Fruit fly (Drosophila melanogaster) whole organism, embryonic: ENCODE measurements around the gene CG10874.

ENCODE experiments used
- CG11398 ChIP-seq: fragments of 200-800 bp; sonication (Bioruptor generic); optimal IDR thresholded peaks from 2 replicates; lab custom pipeline; 2016; ENCODE audit warnings: missing biosample characterization, missing genetic modification characterization
- CG11504 ChIP-seq: fragments of 200-800 bp; sonication (Bioruptor generic); optimal IDR thresholded peaks from 3 replicates; lab custom pipeline; 2019; ENCODE audit warnings: missing biosample characterization, mild to moderate bottlenecking, missing genetic modification characterization, moderate library complexity
- CG11695 ChIP-seq: fragments of 200-800 bp; sonication (Bioruptor generic); IDR thresholded peaks from 3 replicates; pipeline ENCODE4 v1.3.6; 2022; ENCODE audit warnings: missing biosample characterization, missing genetic modification characterization
- CG12299 ChIP-seq: fragments of 200-800 bp; sonication (Bioruptor generic); optimal IDR thresholded peaks from 2 replicates; lab custom pipeline; 2018; ENCODE audit warnings: missing biosample characterization, mild to moderate bottlenecking, missing genetic modification characterization
- CG12744 ChIP-seq: fragments of 200-800 bp; sonication (Bioruptor generic); optimal IDR thresholded peaks from 2 replicates; lab custom pipeline; 2016; ENCODE audit warnings: missing biosample characterization, missing genetic modification characterization
- CG13775 ChIP-seq: fragments of 200-800 bp; sonication (Bioruptor generic); optimal IDR thresholded peaks from 3 replicates; lab custom pipeline; 2017; ENCODE audit warnings: missing biosample characterization, mild to moderate bottlenecking, missing genetic modification characterization
- CG14441 ChIP-seq: fragments of 200-800 bp; sonication (Bioruptor generic); IDR thresholded peaks from 2 replicates; pipeline ENCODE4 v1.3.6; 2022; ENCODE audit warnings: missing biosample characterization, missing genetic modification characterization
- CG14710 ChIP-seq: fragments of 200-800 bp; sonication (Bioruptor generic); optimal IDR thresholded peaks from 3 replicates; lab custom pipeline; 2019; ENCODE audit warnings: missing biosample characterization, mild to moderate bottlenecking, missing genetic modification characterization, moderate library complexity
- CG18599 ChIP-seq: fragments of 200-800 bp; sonication (Bioruptor generic); optimal IDR thresholded peaks from 3 replicates; lab custom pipeline; 2017; ENCODE audit warnings: missing biosample characterization, missing genetic modification characterization, mild to moderate bottlenecking, moderate library complexity, missing genetic modification reagents
- CG18619 ChIP-seq: fragments of 200-800 bp; sonication (Bioruptor generic); optimal IDR thresholded peaks from 3 replicates; lab custom pipeline; 2017; ENCODE audit warnings: missing biosample characterization, mild to moderate bottlenecking, missing genetic modification characterization
- CG2875 ChIP-seq: fragments of 200-800 bp; sonication (Bioruptor generic); optimal IDR thresholded peaks from 2 replicates; lab custom pipeline; 2017; ENCODE audit warnings: missing biosample characterization, mild to moderate bottlenecking, missing genetic modification characterization, missing genetic modification reagents
- CG30403 ChIP-seq: fragments of 200-800 bp; sonication (Bioruptor generic); optimal IDR thresholded peaks from 3 replicates; lab custom pipeline; 2016; ENCODE audit warnings: missing biosample characterization, missing genetic modification characterization
- CG31224 ChIP-seq: fragments of 200-800 bp; sonication (Bioruptor generic); IDR thresholded peaks from 2 replicates; pipeline ENCODE4 v1.3.6; 2022; ENCODE audit warnings: missing biosample characterization, missing genetic modification characterization
- CG32772 ChIP-seq: fragments of 200-800 bp; sonication (Bioruptor generic); IDR thresholded peaks from 2 replicates; pipeline ENCODE4 v1.3.6; 2022; ENCODE audit warnings: missing biosample characterization, missing genetic modification characterization
- CG3847 ChIP-seq: fragments of 200-800 bp; sonication (Bioruptor generic); IDR thresholded peaks from 2 replicates; pipeline ENCODE4 v1.3.6; 2022; ENCODE audit warnings: missing biosample characterization, missing genetic modification characterization
- CG3995 ChIP-seq: fragments of 200-800 bp; sonication (Bioruptor generic); optimal IDR thresholded peaks from 3 replicates; lab custom pipeline; 2016; ENCODE audit warnings: missing biosample characterization, missing genetic modification characterization
- CG4360 ChIP-seq: fragments of 200-800 bp; sonication (Bioruptor generic); IDR thresholded peaks from 2 replicates; pipeline ENCODE4 v1.3.6; 2022; ENCODE audit warnings: missing biosample characterization, missing genetic modification characterization
- CG4854 ChIP-seq: fragments of 200-800 bp; sonication (Bioruptor generic); optimal IDR thresholded peaks from 2 replicates; lab custom pipeline; 2016; ENCODE audit warnings: missing biosample characterization, missing genetic modification characterization, inconsistent platforms
- CG6654 ChIP-seq: fragments of 200-800 bp; sonication (Bioruptor generic); optimal IDR thresholded peaks from 2 replicates; lab custom pipeline; 2017; ENCODE audit warnings: missing biosample characterization, mild to moderate bottlenecking, missing genetic modification characterization
- CG7357 ChIP-seq: fragments of 200-800 bp; sonication (Bioruptor generic); IDR thresholded peaks from 3 replicates; pipeline ENCODE4 v1.3.6; 2022; ENCODE audit warnings: missing biosample characterization, missing genetic modification characterization
- CG7928 ChIP-seq: fragments of 200-800 bp; sonication (Bioruptor generic); optimal IDR thresholded peaks from 2 replicates; lab custom pipeline; 2017; ENCODE audit warnings: missing biosample characterization, mild to moderate bottlenecking, missing genetic modification characterization
- CG7963 ChIP-seq: fragments of 200-800 bp; sonication (Bioruptor generic); IDR thresholded peaks from 3 replicates; pipeline ENCODE4 v1.3.6; 2022; ENCODE audit warnings: missing biosample characterization, missing genetic modification characterization; ENCODE audit not compliant: partially characterized antibody
- CG8089 ChIP-seq: fragments of 200-800 bp; sonication (Bioruptor generic); optimal IDR thresholded peaks from 3 replicates; lab custom pipeline; 2016; ENCODE audit warnings: missing biosample characterization, missing genetic modification characterization
- CG8388 ChIP-seq: fragments of 200-800 bp; sonication (Bioruptor generic); optimal IDR thresholded peaks from 2 replicates; lab custom pipeline; 2019; ENCODE audit warnings: missing biosample characterization, mild to moderate bottlenecking, missing genetic modification characterization, moderate library complexity
- CG8944 ChIP-seq: fragments of 200-800 bp; sonication (Bioruptor generic); optimal IDR thresholded peaks from 3 replicates; lab custom pipeline; 2016; ENCODE audit warnings: missing biosample characterization, missing genetic modification characterization
- CG9932 ChIP-seq: fragments of 200-800 bp; sonication (Bioruptor generic); IDR thresholded peaks from 2 replicates; pipeline ENCODE4 v1.3.6; 2022; ENCODE audit warnings: missing biosample characterization, missing genetic modification characterization
- CoRest ChIP-seq: fragments of 200-800 bp; sonication (Bioruptor generic); optimal IDR thresholded peaks from 3 replicates; lab custom pipeline; 2018; ENCODE audit warnings: missing biosample characterization, mild to moderate bottlenecking, missing genetic modification characterization, moderate library complexity
- D ChIP-seq, 2 experiments: fragments of 200-800 bp in 1 of 2; fragments of >200 bp in 1 of 2; sonication (Bioruptor generic) in 1 of 2; optimal IDR thresholded peaks; 2 replicates in 1 of 2; 3 replicates in 1 of 2; lab custom pipeline; 2017; ENCODE audit warnings: mild to moderate bottlenecking in 1 of 2, missing biosample characterization in 1 of 2, missing genetic modification characterization in 1 of 2, missing genetic modification reagents in 1 of 2
- Dad ChIP-seq: fragments of 200-800 bp; sonication (Bioruptor generic); optimal IDR thresholded peaks from 3 replicates; lab custom pipeline; 2016; ENCODE audit warnings: missing biosample characterization, missing genetic modification characterization
- Dll ChIP-seq: fragments of 200-800 bp; sonication (Bioruptor generic); IDR thresholded peaks from 4 replicates; pipeline ENCODE4 v1.3.6; 2022; ENCODE audit warnings: missing biosample characterization, missing genetic modification characterization; ENCODE audit not compliant: partially characterized antibody
- Fer1 ChIP-seq: fragments of 200-800 bp; sonication (Bioruptor generic); optimal IDR thresholded peaks from 2 replicates; lab custom pipeline; 2017; ENCODE audit warnings: missing biosample characterization, mild to moderate bottlenecking, missing genetic modification characterization
- HLHmδ ChIP-seq: fragments of 200-800 bp; sonication (Bioruptor generic); optimal IDR thresholded peaks from 2 replicates; lab custom pipeline; 2018; ENCODE audit warnings: missing biosample characterization, mild to moderate bottlenecking, missing genetic modification characterization, moderate library complexity
- Hmr ChIP-seq: fragments of 200-800 bp; sonication (Bioruptor generic); optimal IDR thresholded peaks from 3 replicates; lab custom pipeline; 2017; ENCODE audit warnings: mild to moderate bottlenecking, missing biosample characterization, missing genetic modification reagents, missing genetic modification characterization
- Jarid2 ChIP-seq: fragments of 200-800 bp; sonication (Bioruptor generic); optimal IDR thresholded peaks from 3 replicates; lab custom pipeline; 2017; ENCODE audit warnings: mild to moderate bottlenecking, missing biosample characterization, missing genetic modification reagents, missing genetic modification characterization
- Lhr ChIP-seq: fragments of 200-800 bp; sonication (Bioruptor generic); optimal IDR thresholded peaks from 3 replicates; lab custom pipeline; 2017; ENCODE audit warnings: mild to moderate bottlenecking, missing biosample characterization, missing genetic modification reagents, missing genetic modification characterization
- bbx ChIP-seq: fragments of 200-800 bp; sonication (Bioruptor generic); IDR thresholded peaks from 2 replicates; pipeline ENCODE4 v1.3.6; 2022; ENCODE audit warnings: missing biosample characterization, missing genetic modification characterization; ENCODE audit not compliant: partially characterized antibody
- cas ChIP-seq: fragments of 200-800 bp; sonication (Bioruptor generic); IDR thresholded peaks from 2 replicates; pipeline ENCODE4 v1.3.6; 2022; ENCODE audit warnings: missing biosample characterization, missing genetic modification characterization
- emc ChIP-seq: fragments of 200-800 bp; sonication (Bioruptor generic); optimal IDR thresholded peaks from 2 replicates; lab custom pipeline; 2016; ENCODE audit warnings: missing biosample characterization, missing genetic modification characterization
- fu2 ChIP-seq: fragments of 200-800 bp; sonication (Bioruptor generic); optimal IDR thresholded peaks from 2 replicates; lab custom pipeline; 2016; ENCODE audit warnings: missing biosample characterization, missing genetic modification characterization
- hkb ChIP-seq, 2 experiments: fragments of 200-800 bp in 1 of 2; fragments of >200 bp in 1 of 2; sonication (Bioruptor generic) in 1 of 2; IDR thresholded peaks in 1 of 2; optimal IDR thresholded peaks in 1 of 2; 2 replicates each; pipeline versions ENCODE4 v1.3.6 to Lab custom; 2017 to 2022; ENCODE audit warnings: missing biosample characterization in 1 of 2, missing genetic modification characterization in 1 of 2
- luna ChIP-seq: fragments of 200-800 bp; sonication (Bioruptor generic); optimal IDR thresholded peaks from 2 replicates; lab custom pipeline; 2016; ENCODE audit warnings: missing biosample characterization, missing genetic modification characterization
- mam ChIP-seq: fragments of 200-800 bp; sonication (Bioruptor generic); optimal IDR thresholded peaks from 3 replicates; lab custom pipeline; 2016; ENCODE audit warnings: missing biosample characterization, missing genetic modification characterization
- mirr ChIP-seq: fragments of 200-800 bp; sonication (Bioruptor generic); optimal IDR thresholded peaks from 3 replicates; lab custom pipeline; 2018; ENCODE audit warnings: missing biosample characterization, mild to moderate bottlenecking, missing genetic modification characterization
- p53 ChIP-seq: fragments of 200-800 bp; sonication (Bioruptor generic); optimal IDR thresholded peaks from 2 replicates; lab custom pipeline; 2016; ENCODE audit warnings: missing biosample characterization, missing genetic modification characterization
- phol ChIP-seq: fragments of 200-800 bp; sonication (Bioruptor generic); optimal IDR thresholded peaks from 3 replicates; lab custom pipeline; 2018; ENCODE audit warnings: missing biosample characterization, mild to moderate bottlenecking, missing genetic modification characterization, moderate library complexity
- rib ChIP-seq: fragments of 200-800 bp; sonication (Bioruptor generic); IDR thresholded peaks from 2 replicates; pipeline ENCODE4 v1.3.6; 2022; ENCODE audit warnings: missing biosample characterization, missing genetic modification characterization
- sima ChIP-seq: fragments of 200-800 bp; sonication (Bioruptor generic); optimal IDR thresholded peaks from 2 replicates; lab custom pipeline; 2016; ENCODE audit warnings: missing biosample characterization, missing genetic modification characterization
- sob ChIP-seq: fragments of 200-800 bp; sonication (Bioruptor generic); IDR thresholded peaks from 2 replicates; pipeline ENCODE4 v1.3.6; 2022; ENCODE audit warnings: missing biosample characterization, missing genetic modification characterization
- sr ChIP-seq: fragments of 200-800 bp; sonication (Bioruptor generic); IDR thresholded peaks from 3 replicates; pipeline ENCODE4 v1.3.6; 2022; ENCODE audit warnings: missing biosample characterization, missing genetic modification characterization

The CG10874 gene

dm6 chr2L:2177312-2177968 lies 14.7 kb downstream of the CG10874 start (continued):
- TF ChIP-seq CG7963 (no peak), HLHmδ (GFP tag; lab: Kevin White, UChicago) (no peak), CG3995 (GFP tag; lab: Kevin White, UChicago) (no peak), CG8388 (GFP tag; lab: Kevin White, UChicago) (peak; percentile 31), CG11398 (GFP tag; lab: Kevin White, UChicago) (no peak), CG14710 (tag; lab: Kevin White, UChicago) (no peak), sima (GFP tag; lab: Kevin White, UChicago) (no peak), D (optimal IDR thresholded peaks at IDR 0.05; lab: Kevin White, UChicago) (no peak), D (GFP tag; optimal IDR thresholded peaks at IDR 0.05; lab: Kevin White, UChicago) (peak; percentile 42), fu2 (GFP tag; lab: Kevin White, UChicago) (no peak), hkb (optimal IDR thresholded peaks at IDR 0.05; lab: Kevin White, UChicago) (no peak), hkb (GFP tag; IDR thresholded peaks at IDR 0.05; lab: Robert Waterston, UW) (peak; percentile 36; the same call in 1 of the 2 replicates), mirr (GFP tag; lab: Kevin White, UChicago) (no peak), Jarid2 (GFP tag; lab: Kevin White, UChicago) (no peak), CG31224 (GFP tag; lab: Robert Waterston, UW) (no peak), sr (GFP tag; lab: Robert Waterston, UW) (no peak), sob (GFP tag; lab: Robert Waterston, UW) (peak; percentile 32; the same call in 1 of the 2 replicates), CG11695 (GFP tag; lab: Robert Waterston, UW) (no peak), Fer1 (peak; percentile 43), emc (no peak), mam (peak; percentile 50), CG4360 (GFP tag; lab: Robert Waterston, UW) (no peak), Dll (GFP tag; lab: Robert Waterston, UW) (no peak), CG11504 (tag; lab: Kevin White, UChicago) (peak; percentile 54), CG2875 (GFP tag; lab: Kevin White, UChicago) (no peak), luna (no peak), CoRest (peak; percentile 13), CG12299 (no peak), CG4854 (GFP tag; lab: Kevin White, UChicago) (peak; percentile 13), cas (GFP tag; lab: Robert Waterston, UW) (no peak), CG18599 (GFP tag; lab: Kevin White, UChicago) (peak; percentile 63), CG3847 (GFP tag; lab: Robert Waterston, UW) (0 out of 2 replicates have a peak, but pooled peaks have one; percentile 29), CG7928 (GFP tag; lab: Kevin White, UChicago) (no peak), CG14441 (peak; percentile 48), CG6654 (GFP tag; lab: Kevin White, UChicago) (no peak), CG12744 (GFP tag; lab: Kevin White, UChicago) (peak; percentile 18), CG8944 (GFP tag; lab: Kevin White, UChicago) (peak; percentile 35), CG18619 (GFP tag; lab: Kevin White, UChicago) (peak; percentile 39), rib (no peak), CG30403 (GFP tag; lab: Kevin White, UChicago) (peak; percentile 56), bbx (GFP tag; lab: Robert Waterston, UW) (no peak), CG13775 (GFP tag; lab: Kevin White, UChicago) (peak; percentile 28), Hmr (GFP tag; lab: Kevin White, UChicago) (peak; percentile 63), CG7357 (GFP tag; lab: Robert Waterston, UW) (no peak), phol (peak; percentile 38), p53 (peak; percentile 21), Lhr (no peak), CG32772 (peak; percentile 27; the same call in 1 of the 2 replicates), CG8089 (GFP tag; lab: Kevin White, UChicago) (no peak), CG9932 (GFP tag; lab: Robert Waterston, UW) (peak; percentile 70), Dad (GFP tag; lab: Kevin White, UChicago) (no peak)
